Worm (Caenorhabditis elegans): ENCODE results near the gene T07G12.3.
A peak's percentile ranks its signal among the peaks of the same experiment; 100 is the strongest.

The T07G12.3 gene

DNA sequence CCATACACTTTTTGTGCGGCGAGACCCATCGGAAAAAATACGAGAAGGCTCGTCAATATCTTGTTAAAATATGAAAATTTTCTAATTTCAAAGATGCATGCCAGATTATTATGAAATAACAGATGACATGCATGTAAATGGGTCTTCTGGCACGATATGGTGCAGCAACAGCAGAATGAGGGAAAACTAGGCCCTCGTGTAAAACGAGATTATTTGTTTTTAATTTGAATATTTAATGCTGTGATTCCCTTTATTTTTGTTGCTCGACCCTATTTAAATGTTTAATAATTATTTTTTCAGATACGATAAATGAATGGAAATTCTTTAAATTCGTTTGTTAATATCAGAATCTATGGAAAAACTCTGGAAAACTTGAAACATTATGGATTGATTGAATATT lies 27.9 kb downstream of the T07G12.3 start, which contains the start of gene him-8:
Gene him-8, plus strand, starts transcription at position 301 of the 400 bp plus-strand sequence.
- TF ChIP-seq R02D3.7 (tag; optimal IDR thresholded peaks at IDR 0.05) = no peak
- TF ChIP-seq nhr-43 (tag; optimal IDR thresholded peaks at IDR 0.05; ENCODE audit: poor library complexity, severe bottlenecking) = no peak
- no peak for TF ChIP-seq ZK546.5 (tag; optimal IDR thresholded peaks at IDR 0.05)
- TF ChIP-seq daf-12 (tag; optimal IDR thresholded peaks at IDR 0.05) = no peak
- no peak for TF ChIP-seq ama-1 (optimal IDR thresholded peaks at IDR 0.05)

ce11 chrIV:10564613-10565012 lies 30.9 kb downstream of the T07G12.3 start:
- no peak for TF ChIP-seq daf-12 (tag; optimal IDR thresholded peaks at IDR 0.05)

DNA sequence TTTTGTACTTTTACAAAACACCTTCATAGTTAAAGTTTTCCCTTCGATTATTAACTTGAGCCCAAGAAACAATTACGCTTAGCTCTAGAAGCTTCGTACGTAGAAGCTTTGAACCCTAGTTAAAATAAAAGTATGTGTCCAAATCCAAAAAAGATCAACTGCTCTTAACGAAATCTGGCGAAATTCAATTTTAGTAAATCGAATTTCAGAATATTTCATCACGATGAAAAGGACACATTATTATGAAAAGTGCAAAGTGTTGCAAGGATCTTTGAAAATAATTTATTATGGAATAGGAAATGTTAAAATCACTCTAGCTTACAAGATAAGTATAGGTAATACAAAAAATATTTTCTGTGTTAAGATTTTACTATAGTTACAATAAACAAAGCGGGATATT lies 31.5 kb downstream of the T07G12.3 start:
- TF ChIP-seq ztf-4 (tag; optimal IDR thresholded peaks at IDR 0.05) (no peak), fkh-10 (GFP tag; optimal IDR thresholded peaks at IDR 0.05) (peak; percentile 83)

ce11 chrIV:10567822-10568221 lies 34.1 kb downstream of the T07G12.3 start:
- TF ChIP-seq lsy-12 (tag; optimal IDR thresholded peaks at IDR 0.05) (no peak), elt-3 (tag; optimal IDR thresholded peaks at IDR 0.05) (no peak), tbx-2 (tag; optimal IDR thresholded peaks at IDR 0.05) (no peak), fkh-2 (tag; optimal IDR thresholded peaks at IDR 0.05) (no peak), ceh-82 (tag; optimal IDR thresholded peaks at IDR 0.05) (no peak), nhr-11 (tag; optimal IDR thresholded peaks at IDR 0.05) (no peak), fkh-10 (GFP tag; optimal IDR thresholded peaks at IDR 0.05) (no peak), pqm-1 (tag; optimal IDR thresholded peaks at IDR 0.05) (no peak), lin-15B (tag; optimal IDR thresholded peaks at IDR 0.05) (no peak), skn-1 (tag; optimal IDR thresholded peaks at IDR 0.05) (no peak), eor-1 (tag; optimal IDR thresholded peaks at IDR 0.05) (no peak), nhr-77 (tag; optimal IDR thresholded peaks at IDR 0.05) (no peak), ama-1 (optimal IDR thresholded peaks at IDR 0.05) (no peak), jun-1 (tag; optimal IDR thresholded peaks at IDR 0.05) (no peak), mml-1 (tag; optimal IDR thresholded peaks at IDR 0.05) (no peak), ztf-11 (tag; optimal IDR thresholded peaks at IDR 0.05) (no peak), aly-2 (tag; optimal IDR thresholded peaks at IDR 0.05) (no peak), nhr-237 (tag; optimal IDR thresholded peaks at IDR 0.05) (no peak), ceh-28 (tag; optimal IDR thresholded peaks at IDR 0.05) (no peak)

ce11 chrIV:10570065-10570464 lies 36.3 kb downstream of the T07G12.3 start:
- TF ChIP-seq nhr-28 (tag; optimal IDR thresholded peaks at IDR 0.05) (no peak), egl-5 (tag; optimal IDR thresholded peaks at IDR 0.05) (no peak), elt-1 (tag; optimal IDR thresholded peaks at IDR 0.05) (no peak), mdl-1 (tag; optimal IDR thresholded peaks at IDR 0.05) (no peak), nfya-1 (tag; optimal IDR thresholded peaks at IDR 0.05; ENCODE audit: insufficient read depth) (no peak), R02D3.7 (tag; optimal IDR thresholded peaks at IDR 0.05) (no peak), ztf-4 (tag; optimal IDR thresholded peaks at IDR 0.05) (no peak), nhr-23 (tag; optimal IDR thresholded peaks at IDR 0.05) (peak; percentile 38), nhr-43 (tag; optimal IDR thresholded peaks at IDR 0.05; ENCODE audit: poor library complexity, severe bottlenecking) (peak; percentile 16)

ce11 chrIV:10571020-10571419 lies 37.3 kb downstream of the T07G12.3 start:
- TF ChIP-seq ceh-28 (tag; optimal IDR thresholded peaks at IDR 0.05) (no peak), ceh-9 (tag; optimal IDR thresholded peaks at IDR 0.05) (no peak), unc-39 (tag; optimal IDR thresholded peaks at IDR 0.05) (no peak), nhr-25 (tag; optimal IDR thresholded peaks at IDR 0.05) (no peak), daf-12 (tag; optimal IDR thresholded peaks at IDR 0.05) (no peak), tbx-2 (tag; optimal IDR thresholded peaks at IDR 0.05) (no peak), lsy-12 (tag; optimal IDR thresholded peaks at IDR 0.05) (no peak), ztf-4 (tag; optimal IDR thresholded peaks at IDR 0.05) (no peak), nfya-1 (tag; optimal IDR thresholded peaks at IDR 0.05; ENCODE audit: insufficient read depth) (no peak), elt-1 (tag; optimal IDR thresholded peaks at IDR 0.05) (no peak), elt-2 (tag; optimal IDR thresholded peaks at IDR 0.05) (no peak), nhr-28 (tag; optimal IDR thresholded peaks at IDR 0.05) (no peak), pqm-1 (tag; optimal IDR thresholded peaks at IDR 0.05) (no peak), egl-5 (tag; optimal IDR thresholded peaks at IDR 0.05) (no peak), nhr-77 (tag; optimal IDR thresholded peaks at IDR 0.05) (no peak), nhr-12 (tag; optimal IDR thresholded peaks at IDR 0.05) (no peak), fos-1 (tag; optimal IDR thresholded peaks at IDR 0.05) (no peak), fkh-2 (tag; optimal IDR thresholded peaks at IDR 0.05) (no peak), mdl-1 (tag; optimal IDR thresholded peaks at IDR 0.05) (no peak)
